Worm (Caenorhabditis elegans) whole organism, L1 larva: ENCODE measurements around the gene gst-41.

Experiments used
- C04F5.9 ChIP-seq: sonication (generic microtip); optimal IDR thresholded peaks from 2 replicates; lab custom pipeline; 2016; ENCODE audit warnings: missing genetic modification characterization, missing compliant biosample characterization
- C34B4.2 ChIP-seq: sonication (generic microtip); optimal IDR thresholded peaks from 2 replicates; lab custom pipeline; 2017; ENCODE audit warnings: mild to moderate bottlenecking, missing genetic modification characterization, missing compliant biosample characterization
- F16B12.6 ChIP-seq: fragments of 150-350 bp; optimal IDR thresholded peaks from 2 replicates; lab custom pipeline; 2014; ENCODE audit warnings: missing biosample characterization, missing genetic modification characterization
- alr-1 ChIP-seq: fragments of 200-800 bp; sonication (Bioruptor generic); optimal IDR thresholded peaks from 2 replicates; lab custom pipeline; 2018; ENCODE audit warnings: borderline replicate concordance, mild to moderate bottlenecking, missing genetic modification characterization, missing compliant biosample characterization
- aly-2 ChIP-seq: fragments of 150-350 bp; optimal IDR thresholded peaks from 2 replicates; lab custom pipeline; 2014; ENCODE audit warnings: missing biosample characterization, missing genetic modification characterization
- ceh-63 ChIP-seq: fragments of 200-800 bp; sonication (Bioruptor generic); optimal IDR thresholded peaks from 2 replicates; lab custom pipeline; 2018; ENCODE audit warnings: mild to moderate bottlenecking, missing genetic modification characterization, missing compliant biosample characterization
- ceh-8 ChIP-seq: fragments of 200-800 bp; sonication (Bioruptor generic); optimal IDR thresholded peaks from 2 replicates; lab custom pipeline; 2018; ENCODE audit warnings: mild to moderate bottlenecking, missing genetic modification characterization, moderate library complexity, missing compliant biosample characterization
- ceh-82 ChIP-seq, 3 experiments: fragments of 150-350 bp in 1 of 3; sonication (generic microtip) in 2 of 3; optimal IDR thresholded peaks; 2 replicates each; lab custom pipeline; 2014 to 2017; ENCODE audit warnings: missing biosample characterization in 3 of 3, missing genetic modification characterization in 3 of 3
- ces-1 ChIP-seq: fragments of 150-350 bp; optimal IDR thresholded peaks from 2 replicates; lab custom pipeline; 2014; ENCODE audit warnings: missing biosample characterization, missing genetic modification reagents, missing genetic modification characterization
- efl-1 ChIP-seq, 4 experiments: fragments of 150-350 bp; optimal IDR thresholded peaks in 3 of 4; peaks in 1 of 4; 1 replicate in 1 of 4; 2 replicates in 3 of 4; lab custom pipeline; 2014; ENCODE audit warnings: missing biosample characterization in 2 of 4, missing genetic modification characterization in 2 of 4, missing genetic modification reagents in 2 of 4
- efl-3 ChIP-seq: fragments of 200-800 bp; sonication (Bioruptor generic); optimal IDR thresholded peaks from 2 replicates; lab custom pipeline; 2018; ENCODE audit warnings: mild to moderate bottlenecking, missing genetic modification characterization, missing compliant biosample characterization
- egl-13 ChIP-seq: sonication (generic microtip); optimal IDR thresholded peaks from 2 replicates; lab custom pipeline; 2016; ENCODE audit warnings: missing genotype, missing genetic modification reagents, missing genetic modification characterization, missing compliant biosample characterization
- egl-27 ChIP-seq, 2 experiments: fragments of 150-350 bp in 1 of 2; sonication (generic microtip); optimal IDR thresholded peaks; 3 replicates each; lab custom pipeline; 2017 to 2018; ENCODE audit warnings: missing biosample characterization in 2 of 2, missing genetic modification characterization in 2 of 2, missing genetic modification reagents in 2 of 2
- elt-3 ChIP-seq, 6 experiments: fragments of 150-350 bp in 1 of 6; sonication (generic microtip); optimal IDR thresholded peaks; 2 replicates each; lab custom pipeline; 2017 to 2018; ENCODE audit warnings: missing biosample characterization in 6 of 6, missing genetic modification characterization in 6 of 6, inconsistent platforms in 1 of 6
- hlh-4 ChIP-seq: sonication (generic microtip); optimal IDR thresholded peaks from 2 replicates; lab custom pipeline; 2016; ENCODE audit warnings: mild to moderate bottlenecking, missing genetic modification characterization, missing compliant biosample characterization
- hpl-2 ChIP-seq: fragments of 150-350 bp; optimal IDR thresholded peaks from 2 replicates; lab custom pipeline; 2014; ENCODE audit warnings: missing biosample characterization, missing genetic modification reagents, missing genetic modification characterization
- isw-1 ChIP-seq: fragments of 200-800 bp; sonication (Bioruptor generic); IDR thresholded peaks from 2 replicates; pipeline ENCODE4 v1.3.6; 2022; ENCODE audit warnings: missing genetic modification characterization, missing compliant biosample characterization
- jun-1 ChIP-seq: fragments of 150-350 bp; optimal IDR thresholded peaks from 2 replicates; lab custom pipeline; 2014; ENCODE audit warnings: missing biosample characterization, missing genetic modification reagents, missing genetic modification characterization
- lin-13 ChIP-seq: fragments of 150-350 bp; optimal IDR thresholded peaks from 2 replicates; lab custom pipeline; 2014; ENCODE audit warnings: missing biosample characterization, missing genetic modification reagents, missing genetic modification characterization
- lin-15B ChIP-seq: fragments of 150-350 bp; sonication (generic microtip); optimal IDR thresholded peaks from 3 replicates; lab custom pipeline; 2014; ENCODE audit warnings: missing biosample characterization, missing genetic modification characterization
- lin-39 ChIP-seq: fragments of 150-350 bp; optimal IDR thresholded peaks from 2 replicates; lab custom pipeline; 2014; ENCODE audit warnings: missing biosample characterization, missing genetic modification reagents, missing genetic modification characterization
- mdl-1 ChIP-seq, 2 experiments: fragments of 150-350 bp; optimal IDR thresholded peaks; 2 replicates each; lab custom pipeline; 2014 to 2017; ENCODE audit warnings: missing biosample characterization in 2 of 2, missing genetic modification characterization in 2 of 2, inconsistent platforms in 1 of 2
- nhr-12 ChIP-seq: sonication (generic microtip); optimal IDR thresholded peaks from 2 replicates; lab custom pipeline; 2017; ENCODE audit warnings: missing biosample characterization, missing genetic modification characterization
- nhr-20 ChIP-seq: sonication (generic microtip); optimal IDR thresholded peaks from 2 replicates; lab custom pipeline; 2016; ENCODE audit warnings: mild to moderate bottlenecking, missing genetic modification characterization, missing compliant biosample characterization
- nhr-47 ChIP-seq: sonication (generic microtip); optimal IDR thresholded peaks from 2 replicates; lab custom pipeline; 2016; ENCODE audit warnings: mild to moderate bottlenecking, missing genetic modification characterization, moderate library complexity, missing compliant biosample characterization
- nhr-71 ChIP-seq: sonication (generic microtip); optimal IDR thresholded peaks from 2 replicates; lab custom pipeline; 2016; ENCODE audit warnings: mild to moderate bottlenecking, missing genetic modification characterization, moderate library complexity, missing compliant biosample characterization
- nhr-77 ChIP-seq: fragments of 150-350 bp; optimal IDR thresholded peaks from 2 replicates; lab custom pipeline; 2014; ENCODE audit warnings: missing biosample characterization, missing genetic modification characterization
- nhr-84 ChIP-seq: sonication (generic microtip); optimal IDR thresholded peaks from 2 replicates; lab custom pipeline; 2017; ENCODE audit warnings: missing biosample characterization, missing genetic modification characterization
- nhr-85 ChIP-seq: sonication (generic microtip); peaks from one replicate; lab custom pipeline; 2016; ENCODE audit warnings: missing genetic modification characterization, inconsistent platforms, missing compliant biosample characterization
- skn-1 ChIP-seq: fragments of 150-350 bp; optimal IDR thresholded peaks from 2 replicates; lab custom pipeline; 2014; ENCODE audit warnings: missing biosample characterization, missing genetic modification characterization
- snu-23 ChIP-seq: sonication (generic microtip); optimal IDR thresholded peaks from 2 replicates; lab custom pipeline; 2016; ENCODE audit warnings: missing genetic modification characterization, missing compliant biosample characterization
- sox-4 ChIP-seq: sonication (generic microtip); optimal IDR thresholded peaks from 2 replicates; lab custom pipeline; 2016; ENCODE audit warnings: missing genetic modification characterization, missing compliant biosample characterization
- swsn-7 ChIP-seq: sonication (generic microtip); optimal IDR thresholded peaks from 2 replicates; lab custom pipeline; 2016; ENCODE audit warnings: missing genetic modification characterization, missing compliant biosample characterization
- unc-98 ChIP-seq: fragments of 200-800 bp; sonication (Bioruptor generic); IDR thresholded peaks from 2 replicates; pipeline ENCODE4 v1.3.6; 2022; ENCODE audit warnings: missing genetic modification characterization, missing compliant biosample characterization
- xbp-1 ChIP-seq: sonication (generic microtip); optimal IDR thresholded peaks from 2 replicates; lab custom pipeline; 2016; ENCODE audit warnings: missing genetic modification characterization, missing compliant biosample characterization
- zag-1 ChIP-seq: fragments of 150-350 bp; optimal IDR thresholded peaks from 2 replicates; lab custom pipeline; 2014; ENCODE audit warnings: missing biosample characterization, missing genetic modification characterization

gst-41 gene

DNA sequence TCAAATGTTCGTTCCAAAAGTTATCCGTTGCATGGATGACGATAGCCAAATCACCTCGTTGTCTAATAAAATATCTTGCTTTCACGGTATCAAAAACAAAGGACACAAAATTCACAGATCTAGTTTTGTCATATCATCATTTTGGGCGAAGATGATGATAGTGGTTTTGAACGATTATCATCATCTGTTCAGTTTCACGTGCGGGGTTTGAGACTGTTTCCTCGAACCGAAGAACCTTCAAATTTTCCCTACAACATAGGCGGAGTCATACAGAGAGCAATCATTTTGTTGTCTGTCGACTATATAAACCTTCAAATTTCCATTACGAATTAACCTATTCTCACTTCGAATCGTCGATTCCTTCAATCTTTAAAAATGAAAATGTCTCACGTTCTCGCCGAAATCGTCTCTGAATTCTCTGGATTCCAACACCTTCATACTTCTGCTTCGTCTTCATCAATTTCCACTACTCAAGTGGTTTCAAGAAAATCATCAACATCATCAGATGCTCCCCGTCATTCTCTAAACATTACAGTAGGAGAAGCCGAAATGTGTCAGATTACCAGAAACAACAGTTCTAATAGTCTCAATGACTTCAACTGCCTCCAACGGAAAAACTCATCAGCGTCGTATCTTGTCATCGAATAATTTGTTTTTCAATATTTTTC is 14.1 kb upstream of the gst-41 start, which contains the start of gene F18E3.11 (continued):
- TF ChIP-seq nhr-71 (tag; lab: Kevin White, UChicago): peak; percentile 74
- TF ChIP-seq ceh-63 (GFP tag; lab: Kevin White, UChicago): no peak
- no peak for TF ChIP-seq sox-4 (tag; lab: Kevin White, UChicago)
- no peak for TF ChIP-seq jun-1 (tag; lab: Kevin White, UChicago)
- no peak for TF ChIP-seq zag-1 (tag; lab: Kevin White, UChicago)
- no peak for TF ChIP-seq egl-13 (tag; lab: Kevin White, UChicago)
- TF ChIP-seq nhr-12 (tag; lab: Kevin White, UChicago): no peak
- TF ChIP-seq unc-98 (GFP tag; lab: Robert Waterston, UW): no peak
- TF ChIP-seq F16B12.6 (tag; lab: Kevin White, UChicago): no peak
- no peak for TF ChIP-seq ceh-82 (tag; optimal IDR thresholded peaks at IDR 0.05; lab: Kevin White, UChicago)

DNA sequence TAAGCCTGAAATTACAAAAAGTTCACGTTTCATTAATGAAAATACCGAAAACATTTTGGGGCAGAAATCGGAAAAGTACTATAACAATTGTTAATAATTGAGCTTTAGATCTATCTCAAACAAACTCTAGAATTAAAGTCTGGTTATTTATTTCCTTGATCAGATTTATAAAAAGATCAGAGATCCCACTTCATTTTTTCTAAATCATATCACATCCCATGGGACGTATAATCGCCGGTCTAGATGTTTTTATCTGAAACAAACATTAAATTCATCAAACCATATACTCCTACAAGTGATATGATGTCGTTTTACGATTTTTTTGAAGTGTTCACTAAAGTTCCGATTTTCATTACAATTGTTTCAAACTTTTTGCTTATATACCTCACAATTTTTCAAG is 12.6 kb upstream of the gst-41 start, which contains the start of gene str-41:
TSS of gene str-41 (plus strand) at position 301 of the 400 bp plus-strand sequence.
- TF ChIP-seq hpl-2 (GFP tag; lab: Kevin White, UChicago) (no peak), efl-1 (optimal IDR thresholded peaks at IDR 0.05; lab: Kevin White, UChicago) (no peak), efl-1 (GFP tag; optimal IDR thresholded peaks at IDR 0.05 in 1 of 2; lab: Kevin White, UChicago) (peak in 1 of 2 experiments; percentile 13)

DNA sequence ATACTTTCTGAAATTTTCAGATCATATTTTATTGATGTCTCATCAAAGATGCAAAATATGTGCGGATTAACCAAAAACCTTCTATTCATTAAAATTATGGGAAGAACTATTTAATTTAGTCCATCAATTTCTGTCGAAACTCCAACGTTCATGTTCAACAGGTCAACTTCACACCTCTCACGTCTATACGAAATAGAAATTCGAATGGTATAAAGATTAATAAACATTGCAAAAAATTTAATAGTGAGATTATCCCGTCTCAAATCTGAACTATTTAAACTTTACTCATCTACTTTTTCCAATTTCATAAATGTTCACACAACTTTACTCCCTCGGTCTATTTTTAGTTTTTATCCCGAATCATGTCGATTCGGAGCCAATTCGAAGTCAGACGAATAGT is 10.5 kb upstream of the gst-41 start, which contains the start of gene R13D7.2:
TSS of gene R13D7.2 (plus strand) at position 301 of the 400 bp plus-strand sequence.
- no peak for TF ChIP-seq egl-27 (tag; optimal IDR thresholded peaks at IDR 0.05; lab: Kevin White, UChicago)
- no peak for TF ChIP-seq C34B4.2 (tag; lab: Kevin White, UChicago)
- no peak for TF ChIP-seq ces-1 (GFP tag; lab: Kevin White, UChicago)
- no peak for TF ChIP-seq mdl-1 (tag; optimal IDR thresholded peaks at IDR 0.05; lab: Kevin White, UChicago)
- no peak for TF ChIP-seq lin-13 (GFP tag; lab: Kevin White, UChicago)
- no peak for TF ChIP-seq lin-39 (tag; lab: Kevin White, UChicago)
- TF ChIP-seq swsn-7: no peak
- TF ChIP-seq nhr-20: no peak
- TF ChIP-seq efl-3 (GFP tag; lab: Kevin White, UChicago): no peak

DNA sequence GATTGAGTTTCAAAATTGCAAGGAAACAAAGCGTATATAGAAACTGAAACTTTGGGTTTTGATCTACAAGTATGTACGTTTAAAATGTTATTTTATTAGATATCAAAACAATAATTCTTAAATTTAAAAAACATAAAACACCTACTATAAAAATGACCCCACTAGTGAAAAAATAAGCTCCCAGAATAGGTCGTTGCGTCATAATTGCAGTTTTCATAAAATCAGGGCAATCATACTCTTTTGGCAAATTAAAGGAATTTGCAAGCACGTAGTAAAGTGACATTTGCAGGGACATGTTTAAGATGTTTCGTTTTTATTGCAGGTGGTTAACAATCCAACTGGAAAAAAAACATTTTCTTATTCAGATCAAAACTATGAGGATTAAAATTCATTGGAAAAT is 9.4 kb upstream of the gst-41 start, which contains the start of gene srt-6:
TSS of gene srt-6 (minus strand) at position 295 of the 400 bp plus-strand sequence.
- no peak for TF ChIP-seq C04F5.9 (tag; lab: Kevin White, UChicago)
- TF ChIP-seq aly-2 (tag; lab: Kevin White, UChicago): no peak
- TF ChIP-seq, all 84 proteins: peak for 0

ce11 chrV:7403501-7403900 is 4.4 kb upstream of the gst-41 start:
- TF ChIP-seq zag-1 (tag; lab: Kevin White, UChicago): no peak
- no peak for TF ChIP-seq skn-1 (tag; lab: Kevin White, UChicago)
- no peak for TF ChIP-seq nhr-84 (tag; lab: Kevin White, UChicago)
- no peak for TF ChIP-seq isw-1

DNA sequence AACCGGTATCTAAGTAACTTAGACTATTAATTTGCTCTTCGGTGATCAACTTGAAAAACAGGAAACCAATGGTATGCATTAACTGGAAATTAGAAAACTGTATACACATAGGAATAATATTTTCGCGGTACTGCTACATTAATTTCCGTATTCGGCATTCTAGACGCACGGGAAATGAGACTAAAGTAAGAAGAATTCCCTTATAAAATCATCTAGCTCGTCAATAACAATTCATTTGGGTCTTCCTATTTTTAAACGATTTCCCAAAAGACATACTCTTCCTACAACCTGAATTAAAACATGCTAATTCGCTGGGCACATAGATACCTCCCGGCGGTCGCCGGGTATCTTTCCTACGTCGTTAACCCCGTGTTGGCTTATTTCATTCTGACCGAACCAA is 3.3 kb upstream of the gst-41 start, which contains the start of gene srj-13:
TSS of gene srj-13 (plus strand) at position 301 of the 400 bp plus-strand sequence.
- TF ChIP-seq lin-13 (GFP tag; lab: Kevin White, UChicago): no peak
- no peak for TF ChIP-seq lin-15B (tag; lab: Kevin White, UChicago)
- TF ChIP-seq ceh-8: no peak

ce11 chrV:7400588-7400987 is 1.5 kb upstream of the gst-41 start, which contains the start of gene srx-60:
Gene srx-60 (plus strand): TSS chrV:7400888.
- TF ChIP-seq alr-1 (tag; lab: Kevin White, UChicago) (no peak), hlh-4 (tag; lab: Kevin White, UChicago) (no peak), xbp-1 (no peak), nhr-77 (tag; lab: Kevin White, UChicago) (no peak), elt-3 (tag; optimal IDR thresholded peaks at IDR 0.05; lab: Kevin White, UChicago) (no peak), nhr-47 (tag; lab: Kevin White, UChicago) (no peak), snu-23 (no peak), nhr-85 (tag; lab: Kevin White, UChicago) (no peak), zag-1 (tag; lab: Kevin White, UChicago) (no peak)
